Fruit fly (Drosophila melanogaster) S2 (cell line): ENCODE data around the gene Atg18a.

Experiments used
- CG8478 ChIP-seq: fragments of >200 bp; optimal IDR thresholded peaks from 2 replicates; lab custom pipeline; 2018
- CTCF ChIP-seq, 2 experiments: fragments of >200 bp; optimal IDR thresholded peaks; 2 replicates each; lab custom pipeline; 2018

dm6 chr3L:8150284-8150683 is 36.4 kb upstream of the Atg18a start:
- TF ChIP-seq CG8478 (lab: Kevin White, UChicago) (no peak), CTCF (optimal IDR thresholded peaks at IDR 0.05; lab: Kevin White, UChicago) (no peak)
